Worm (Caenorhabditis elegans) whole organism, young adult: ENCODE measurements around the gene F09G2.8.

Experiments
- C17E4.6 ChIP-seq: fragments of 200-800 bp; sonication (Bioruptor generic); IDR thresholded peaks from 2 replicates; pipeline ENCODE4 v1.3.6; 2022; ENCODE audit warnings: missing genetic modification reagents, missing genetic modification characterization, missing compliant biosample characterization
- F22D6.2 ChIP-seq: sonication (generic microtip); optimal IDR thresholded peaks from 2 replicates; lab custom pipeline; 2016; ENCODE audit warnings: mild to moderate bottlenecking, missing genetic modification characterization, missing compliant biosample characterization
- F23B12.7 ChIP-seq: sonication (generic microtip); optimal IDR thresholded peaks from 2 replicates; lab custom pipeline; 2017; ENCODE audit warnings: missing genetic modification characterization, mild to moderate bottlenecking, missing compliant biosample characterization, antibody characterized with exemption, moderate library complexity; ENCODE audit not compliant: insufficient read depth
- F33H1.4 ChIP-seq: fragments of 200-800 bp; sonication (Bioruptor generic); IDR thresholded peaks from 2 replicates; pipeline ENCODE4 v1.3.6; 2022; ENCODE audit warnings: missing genetic modification reagents, missing genetic modification characterization, missing compliant biosample characterization
- F55B11.4 ChIP-seq: sonication (generic microtip); optimal IDR thresholded peaks from 2 replicates; lab custom pipeline; 2016; ENCODE audit warnings: missing compliant biosample characterization, missing genetic modification characterization, borderline replicate concordance; ENCODE audit not compliant: insufficient read depth
- K12H6.12 ChIP-seq: fragments of 200-800 bp; sonication (Bioruptor generic); optimal IDR thresholded peaks from 2 replicates; lab custom pipeline; 2018; ENCODE audit warnings: mild to moderate bottlenecking, missing genetic modification characterization, missing compliant biosample characterization
- T26A5.8 ChIP-seq: sonication (generic microtip); optimal IDR thresholded peaks from 2 replicates; lab custom pipeline; 2016; ENCODE audit warnings: missing genetic modification characterization, missing compliant biosample characterization
- Y56A3A.18 ChIP-seq: fragments of 200-800 bp; sonication (Bioruptor generic); IDR thresholded peaks from 2 replicates; pipeline ENCODE4 v1.3.6; 2022; ENCODE audit warnings: missing genetic modification reagents, missing genetic modification characterization, missing compliant biosample characterization
- Y95B8A.8 ChIP-seq: fragments of 200-800 bp; sonication (Bioruptor generic); IDR thresholded peaks from 2 replicates; pipeline ENCODE4 v1.3.6; 2022; ENCODE audit warnings: missing genetic modification reagents, missing genetic modification characterization, missing compliant biosample characterization
- ZK185.1 ChIP-seq: sonication (generic microtip); optimal IDR thresholded peaks from 2 replicates; lab custom pipeline; 2016; ENCODE audit warnings: mild to moderate bottlenecking, missing genetic modification characterization, missing compliant biosample characterization; ENCODE audit not compliant: poor library complexity, severe bottlenecking
- atf-7 ChIP-seq: sonication (generic microtip); optimal IDR thresholded peaks from 2 replicates; lab custom pipeline; 2017; ENCODE audit warnings: mild to moderate bottlenecking, missing genetic modification characterization, missing compliant biosample characterization
- attf-3 ChIP-seq: fragments of 200-800 bp; sonication (Bioruptor generic); conservative IDR thresholded peaks from 2 replicates; pipeline ENCODE4 v1.3.6; 2022; ENCODE audit warnings: missing genetic modification reagents, missing genetic modification characterization, missing compliant biosample characterization
- attf-6 ChIP-seq: fragments of 200-800 bp; sonication (Bioruptor generic); IDR thresholded peaks from 2 replicates; pipeline ENCODE4 v1.3.6; 2022; ENCODE audit warnings: missing genetic modification reagents, missing genetic modification characterization, missing compliant biosample characterization
- bed-2 ChIP-seq: fragments of 200-800 bp; sonication (Bioruptor generic); IDR thresholded peaks from 2 replicates; pipeline ENCODE4 v1.3.6; 2022; ENCODE audit warnings: missing genetic modification reagents, missing genetic modification characterization, missing compliant biosample characterization
- cebp-2 ChIP-seq: fragments of 200-800 bp; sonication (Bioruptor generic); IDR thresholded peaks from 2 replicates; pipeline ENCODE4 v1.3.6; 2022; ENCODE audit warnings: missing genetic modification characterization, missing compliant biosample characterization
- ceh-27 ChIP-seq: fragments of 200-800 bp; sonication (Bioruptor generic); optimal IDR thresholded peaks from 2 replicates; lab custom pipeline; 2018; ENCODE audit warnings: mild to moderate bottlenecking, missing genetic modification characterization, moderate library complexity, missing compliant biosample characterization
- ceh-40 ChIP-seq: fragments of 200-800 bp; sonication (Bioruptor generic); IDR thresholded peaks from 2 replicates; pipeline ENCODE4 v1.3.6; 2022; ENCODE audit warnings: missing genetic modification characterization, missing compliant biosample characterization
- dpff-1 ChIP-seq: sonication (generic microtip); optimal IDR thresholded peaks from 2 replicates; lab custom pipeline; 2017; ENCODE audit warnings: mild to moderate bottlenecking, missing genetic modification characterization, missing compliant biosample characterization
- efl-1 ChIP-seq: fragments of 150-350 bp; optimal IDR thresholded peaks from 2 replicates; lab custom pipeline; 2014; ENCODE audit warnings: missing biosample characterization, missing genetic modification reagents, missing genetic modification characterization
- egl-18 ChIP-seq: fragments of 200-800 bp; sonication (Bioruptor generic); IDR thresholded peaks from 2 replicates; pipeline ENCODE4 v1.3.6; 2022; ENCODE audit warnings: missing genetic modification reagents, missing genetic modification characterization, missing compliant biosample characterization
- egl-44 ChIP-seq: fragments of 200-800 bp; sonication (Bioruptor generic); IDR thresholded peaks from 2 replicates; pipeline ENCODE4 v1.3.6; 2022; ENCODE audit warnings: missing genetic modification reagents, missing genetic modification characterization, missing compliant biosample characterization
- egrh-3 ChIP-seq: fragments of 200-800 bp; sonication (Bioruptor generic); IDR thresholded peaks from 2 replicates; pipeline ENCODE4 v1.3.6; 2022; ENCODE audit warnings: missing genetic modification reagents, missing genetic modification characterization, missing compliant biosample characterization
- ets-4 ChIP-seq: fragments of 200-800 bp; sonication (Bioruptor generic); optimal IDR thresholded peaks from 2 replicates; lab custom pipeline; 2018; ENCODE audit warnings: mild to moderate bottlenecking, missing genetic modification characterization, missing compliant biosample characterization
- fkh-3 ChIP-seq: sonication (generic microtip); optimal IDR thresholded peaks from 2 replicates; lab custom pipeline; 2016; ENCODE audit warnings: mild to moderate bottlenecking, missing genetic modification characterization, missing compliant biosample characterization
- him-1 ChIP-seq: sonication (generic microtip); optimal IDR thresholded peaks from 2 replicates; lab custom pipeline; 2016; ENCODE audit warnings: missing genotype, missing genetic modification reagents, missing genetic modification characterization, missing compliant biosample characterization
- hlh-26 ChIP-seq: fragments of 200-800 bp; sonication (Bioruptor generic); conservative IDR thresholded peaks from 2 replicates; pipeline ENCODE4 v1.3.6; 2022; ENCODE audit warnings: missing genetic modification reagents, missing genetic modification characterization, missing compliant biosample characterization
- hmg-20 ChIP-seq: fragments of 200-800 bp; sonication (Bioruptor generic); IDR thresholded peaks from 2 replicates; pipeline ENCODE4 v1.3.6; 2022; ENCODE audit warnings: missing genetic modification reagents, missing genetic modification characterization, missing compliant biosample characterization
- lag-1 ChIP-seq: fragments of 200-800 bp; sonication (Bioruptor generic); IDR thresholded peaks from 2 replicates; pipeline ENCODE4 v1.3.6; 2022; ENCODE audit warnings: missing genetic modification reagents, missing genetic modification characterization, missing compliant biosample characterization
- let-526 ChIP-seq: fragments of 200-800 bp; sonication (Bioruptor generic); IDR thresholded peaks from 2 replicates; pipeline ENCODE4 v1.3.6; 2022; ENCODE audit warnings: missing genetic modification reagents, missing genetic modification characterization, missing compliant biosample characterization
- let-607 ChIP-seq, 2 experiments: fragments of 200-800 bp in 1 of 2; sonication (Bioruptor generic) in 1 of 2; sonication (generic microtip) in 1 of 2; optimal IDR thresholded peaks; 2 replicates each; lab custom pipeline; 2016 to 2018; ENCODE audit warnings: mild to moderate bottlenecking in 2 of 2, missing compliant biosample characterization in 2 of 2, missing genetic modification characterization in 2 of 2, moderate library complexity in 2 of 2, missing genotype in 1 of 2
- lin-26 ChIP-seq: fragments of 200-800 bp; sonication (Bioruptor generic); IDR thresholded peaks from 2 replicates; pipeline ENCODE4 v1.3.6; 2022; ENCODE audit warnings: missing genetic modification reagents, missing genetic modification characterization, missing compliant biosample characterization
- lin-35 ChIP-seq, 3 experiments: fragments of 150-350 bp in 2 of 3; sonication (generic microtip) in 1 of 3; optimal IDR thresholded peaks; 2 replicates each; lab custom pipeline; 2014 to 2018; ENCODE audit warnings: missing biosample characterization in 3 of 3, missing genetic modification characterization in 3 of 3, missing genetic modification reagents in 3 of 3
- madf-10 ChIP-seq: sonication (generic microtip); optimal IDR thresholded peaks from 2 replicates; lab custom pipeline; 2016; ENCODE audit warnings: mild to moderate bottlenecking, missing genetic modification characterization, missing compliant biosample characterization
- madf-8 ChIP-seq: fragments of 200-800 bp; sonication (Bioruptor generic); conservative IDR thresholded peaks from 2 replicates; pipeline ENCODE4 v1.3.6; 2022; ENCODE audit warnings: missing genetic modification reagents, missing genetic modification characterization, missing compliant biosample characterization
- mel-28 ChIP-seq: sonication (generic microtip); optimal IDR thresholded peaks from 2 replicates; lab custom pipeline; 2016; ENCODE audit warnings: borderline replicate concordance, mild to moderate bottlenecking, missing genetic modification characterization, missing compliant biosample characterization
- mes-4 ChIP-seq: sonication (generic microtip); optimal IDR thresholded peaks from 2 replicates; lab custom pipeline; 2016; ENCODE audit warnings: missing genotype, missing genetic modification characterization, missing compliant biosample characterization
- mxl-1 ChIP-seq: sonication (generic microtip); optimal IDR thresholded peaks from 2 replicates; lab custom pipeline; 2016; ENCODE audit warnings: missing genetic modification characterization, missing compliant biosample characterization
- nfya-1 ChIP-seq: sonication (generic microtip); optimal IDR thresholded peaks from 2 replicates; lab custom pipeline; 2017; ENCODE audit warnings: antibody characterized with exemption, missing compliant biosample characterization, missing genetic modification characterization, borderline replicate concordance; ENCODE audit not compliant: insufficient read depth
- nhr-80 ChIP-seq: sonication (generic microtip); optimal IDR thresholded peaks from 2 replicates; lab custom pipeline; 2016; ENCODE audit warnings: missing genetic modification characterization, missing compliant biosample characterization
- nhr-90 ChIP-seq: sonication (generic microtip); optimal IDR thresholded peaks from 2 replicates; lab custom pipeline; 2016; ENCODE audit warnings: missing genotype, mild to moderate bottlenecking, missing genetic modification characterization, missing compliant biosample characterization
- repo-1 ChIP-seq: sonication (generic microtip); optimal IDR thresholded peaks from 2 replicates; lab custom pipeline; 2017; ENCODE audit warnings: mild to moderate bottlenecking, missing genetic modification characterization, missing compliant biosample characterization
- sdz-38 ChIP-seq: sonication (generic microtip); optimal IDR thresholded peaks from 2 replicates; lab custom pipeline; 2016; ENCODE audit warnings: missing genotype, missing genetic modification characterization, missing compliant biosample characterization
- snpc-1.3 ChIP-seq: sonication (generic microtip); optimal IDR thresholded peaks from 2 replicates; lab custom pipeline; 2017; ENCODE audit warnings: missing genetic modification characterization, mild to moderate bottlenecking, missing compliant biosample characterization, antibody characterized with exemption, moderate library complexity, missing genotype, missing genetic modification reagents; ENCODE audit not compliant: insufficient read depth
- tbx-9 ChIP-seq: sonication (generic microtip); optimal IDR thresholded peaks from 2 replicates; lab custom pipeline; 2016; ENCODE audit warnings: borderline replicate concordance, missing genetic modification characterization, inconsistent platforms, missing compliant biosample characterization
- unc-130 ChIP-seq: sonication (generic microtip); optimal IDR thresholded peaks from 2 replicates; lab custom pipeline; 2016; ENCODE audit warnings: missing genetic modification reagents, missing genetic modification characterization, missing compliant biosample characterization
- xnd-1 ChIP-seq: sonication (generic microtip); optimal IDR thresholded peaks from 2 replicates; lab custom pipeline; 2016; ENCODE audit warnings: missing genotype, missing genetic modification reagents, missing genetic modification characterization, missing compliant biosample characterization
- zfh-2 ChIP-seq: fragments of 200-800 bp; sonication (Bioruptor generic); conservative IDR thresholded peaks from 2 replicates; pipeline ENCODE4 v1.3.6; 2022; ENCODE audit warnings: missing genetic modification reagents, missing genetic modification characterization, missing compliant biosample characterization
- zim-3 ChIP-seq: sonication (generic microtip); optimal IDR thresholded peaks from 2 replicates; lab custom pipeline; 2017; ENCODE audit warnings: mild to moderate bottlenecking, missing genetic modification characterization, moderate library complexity, missing compliant biosample characterization
- ztf-3 ChIP-seq: fragments of 200-800 bp; sonication (Bioruptor generic); optimal IDR thresholded peaks from 2 replicates; lab custom pipeline; 2018; ENCODE audit warnings: mild to moderate bottlenecking, missing genetic modification characterization, missing compliant biosample characterization

The F09G2.8 gene

DNA sequence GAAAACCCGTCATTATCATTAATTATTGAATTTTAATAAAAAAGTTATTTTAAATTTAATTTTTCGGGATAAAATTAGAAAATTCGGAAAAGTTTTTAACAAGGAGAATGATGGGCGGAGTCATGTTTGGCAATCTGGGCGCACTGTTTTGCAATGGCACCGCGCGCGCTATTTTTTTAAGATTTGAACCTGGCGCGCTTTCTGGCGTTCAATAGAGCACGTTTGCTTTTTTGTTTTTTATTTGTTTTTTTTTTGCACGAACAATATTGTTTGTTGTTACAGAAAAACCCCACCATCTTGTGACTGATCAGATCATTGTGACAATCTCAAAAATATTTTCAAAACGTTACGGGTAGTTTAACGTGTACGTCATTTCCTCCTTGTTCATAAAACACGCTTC lies 43.7 kb upstream of the F09G2.8 start, which contains the start of gene hyls-1 (continued):
- TF ChIP-seq fkh-3 (tag; lab: Kevin White, UChicago), result no peak
- TF ChIP-seq madf-8, result peak; percentile 64
- TF ChIP-seq tbx-9, result no peak
- no peak for TF ChIP-seq lin-26 (GFP tag; lab: Robert Waterston, UW)
- TF ChIP-seq cebp-2 (GFP tag; lab: Robert Waterston, UW), result no peak
- peak; percentile 19 for TF ChIP-seq nhr-80 (tag; lab: Kevin White, UChicago)
- no peak for TF ChIP-seq nfya-1
- TF ChIP-seq egl-18, result no peak
- TF ChIP-seq lag-1 (GFP tag; lab: Robert Waterston, UW), result no peak
- no peak for TF ChIP-seq F55B11.4 (tag; lab: Kevin White, UChicago)
- TF ChIP-seq xnd-1 (tag; lab: Kevin White, UChicago), result peak; percentile 56
- peak; percentile 44 for TF ChIP-seq snpc-1.3 (tag; lab: Kevin White, UChicago)
- no peak for TF ChIP-seq F22D6.2 (tag; lab: Kevin White, UChicago)
- TF ChIP-seq unc-130 (GFP tag; lab: Kevin White, UChicago), result peak; percentile 41
- no peak for TF ChIP-seq bed-2
- TF ChIP-seq ztf-3, result no peak
- no peak for TF ChIP-seq ets-4 (GFP tag; lab: Kevin White, UChicago)
- no peak for TF ChIP-seq dpff-1 (tag; lab: Kevin White, UChicago)
- TF ChIP-seq ZK185.1 (tag; lab: Kevin White, UChicago), result peak; percentile 72
- TF ChIP-seq repo-1 (tag; lab: Kevin White, UChicago), result no peak
- peak; percentile 54; the same call in 1 of the 2 replicates for TF ChIP-seq attf-3 (GFP tag; lab: Robert Waterston, UW)
- TF ChIP-seq lin-35 (GFP tag; optimal IDR thresholded peaks at IDR 0.05; lab: Kevin White, UChicago), result peak in 1 of 3 experiments; percentile 91
- no peak for TF ChIP-seq let-607 (tag; optimal IDR thresholded peaks at IDR 0.05; lab: Kevin White, UChicago)
- peak; percentile 91 for TF ChIP-seq F23B12.7
- no peak for TF ChIP-seq T26A5.8 (tag; lab: Kevin White, UChicago)
- 0 out of 2 replicates have a peak, but pooled peaks have one; percentile 20 for TF ChIP-seq attf-6 (GFP tag; lab: Robert Waterston, UW)
- TF ChIP-seq hmg-20 (GFP tag; lab: Robert Waterston, UW), result peak; percentile 25; the same call in 1 of the 2 replicates
- no peak for TF ChIP-seq egrh-3 (GFP tag; lab: Robert Waterston, UW)
- TF ChIP-seq atf-7 (tag; lab: Kevin White, UChicago), result no peak
- peak; percentile 3 for TF ChIP-seq K12H6.12
- no peak for TF ChIP-seq sdz-38
- TF ChIP-seq efl-1, result peak; percentile 93
- TF ChIP-seq mxl-1 (tag; lab: Kevin White, UChicago), result no peak
- no peak for TF ChIP-seq mes-4 (tag; lab: Kevin White, UChicago)
- TF ChIP-seq let-526 (GFP tag; lab: Robert Waterston, UW), result no peak
- TF ChIP-seq hlh-26 (GFP tag; lab: Robert Waterston, UW), result no peak
- peak; percentile 5 for TF ChIP-seq mel-28 (tag; lab: Kevin White, UChicago)
- TF ChIP-seq nhr-90, result no peak
- TF ChIP-seq madf-10, result no peak
- TF ChIP-seq ceh-40, result no peak
- TF ChIP-seq zim-3 (tag; lab: Kevin White, UChicago), result no peak
- no peak for TF ChIP-seq egl-44
- peak; percentile 63 for TF ChIP-seq F33H1.4 (GFP tag; lab: Robert Waterston, UW)
- TF ChIP-seq zfh-2 (GFP tag; lab: Robert Waterston, UW), result no peak
- no peak for TF ChIP-seq C17E4.6 (GFP tag; lab: Robert Waterston, UW)
- no peak for TF ChIP-seq Y56A3A.18 (GFP tag; lab: Robert Waterston, UW)
- no peak for TF ChIP-seq Y95B8A.8 (GFP tag; lab: Robert Waterston, UW)
- no peak for TF ChIP-seq him-1 (tag; lab: Kevin White, UChicago)
- TF ChIP-seq ceh-27, result peak; percentile 33
